Worm (Caenorhabditis elegans): ENCODE data around the gene srh-67.

Gene srh-67

DNA sequence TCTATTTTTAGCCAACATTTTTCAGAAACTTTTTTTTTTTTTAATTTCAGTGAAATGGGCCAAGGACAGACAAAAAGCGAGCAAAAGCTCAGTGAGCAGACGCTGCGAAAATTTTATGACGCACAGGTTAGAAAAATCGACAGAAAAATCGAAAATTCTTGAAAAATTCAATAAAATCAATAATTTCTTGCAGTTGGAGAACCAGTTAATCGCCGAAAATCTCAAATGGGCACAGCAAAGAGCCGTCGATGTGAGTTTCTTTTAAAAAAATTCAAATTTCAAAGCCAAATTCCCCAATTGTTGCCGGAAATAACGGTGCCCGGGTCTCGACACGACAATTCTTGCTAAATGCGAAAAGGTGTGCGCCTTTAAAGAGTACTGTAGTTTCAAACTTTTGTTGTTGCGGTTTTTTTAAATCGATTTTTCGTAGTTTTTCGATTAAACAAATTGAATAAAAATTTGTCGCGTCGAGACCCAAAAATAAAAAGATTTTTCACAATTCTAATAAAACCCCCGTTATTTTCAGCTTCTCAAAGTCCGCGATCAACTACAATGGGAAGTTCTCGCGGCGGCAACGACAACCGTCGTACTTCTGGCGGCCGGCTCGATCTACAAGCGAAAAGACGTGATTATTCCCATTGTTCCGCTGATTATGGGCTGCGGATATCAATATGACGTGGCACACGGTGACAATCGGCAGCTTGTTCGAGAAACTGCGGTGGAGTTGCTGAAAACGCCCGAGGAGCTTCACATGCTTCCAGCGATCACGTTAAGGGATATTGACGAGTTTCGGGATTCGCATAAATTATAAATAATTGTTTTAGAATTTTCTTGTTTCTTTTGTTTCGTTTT is 47.9 kb upstream of the srh-67 start, which contains the start of gene tag-280:
TSS of gene tag-280 (plus strand) at position 51 of the 852 bp plus-strand sequence.
- TF ChIP-seq nhr-67 (tag; optimal IDR thresholded peaks at IDR 0.05): no peak
- TF ChIP-seq unc-39 (tag; optimal IDR thresholded peaks at IDR 0.05): no peak
- TF ChIP-seq fkh-10 (GFP tag; optimal IDR thresholded peaks at IDR 0.05): no peak
- TF ChIP-seq ceh-28 (tag; optimal IDR thresholded peaks at IDR 0.05): no peak
- TF ChIP-seq fos-1 (tag; optimal IDR thresholded peaks at IDR 0.05): no peak
- TF ChIP-seq unc-62 (GFP tag; optimal IDR thresholded peaks at IDR 0.05): no peak
- TF ChIP-seq ZK546.5 (tag; optimal IDR thresholded peaks at IDR 0.05): no peak
- TF ChIP-seq elt-2 (tag; optimal IDR thresholded peaks at IDR 0.05): no peak
- no peak for TF ChIP-seq pqm-1 (tag; optimal IDR thresholded peaks at IDR 0.05)
- no peak for TF ChIP-seq mdl-1 (tag; optimal IDR thresholded peaks at IDR 0.05)
- TF ChIP-seq egl-27 (tag; optimal IDR thresholded peaks at IDR 0.05): no peak
- TF ChIP-seq lin-39 (tag; optimal IDR thresholded peaks at IDR 0.05): no peak
- no peak for TF ChIP-seq lsy-12 (tag; optimal IDR thresholded peaks at IDR 0.05)

DNA sequence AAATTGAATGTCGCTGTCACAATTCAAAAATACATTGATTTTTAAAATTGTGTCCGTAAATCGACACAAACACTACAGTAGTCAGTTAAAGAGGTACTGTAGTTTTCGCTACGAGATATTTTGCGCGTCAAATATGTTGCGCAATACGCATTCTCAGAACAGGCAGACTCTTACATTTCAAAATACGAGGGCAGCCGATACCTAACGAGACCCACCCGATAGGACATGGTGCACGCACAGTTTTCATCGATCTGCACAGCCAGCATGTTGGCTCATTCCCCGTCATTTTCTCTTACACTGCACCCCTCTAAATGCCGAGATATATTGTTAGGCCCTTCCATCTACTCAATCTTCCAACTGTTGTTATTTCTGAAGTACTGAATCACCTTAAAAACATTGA is 46.5 kb upstream of the srh-67 start, which contains the start of gene F15A4.2:
TSS of gene F15A4.2 (plus strand) at position 301 of the 400 bp plus-strand sequence.
- no peak for TF ChIP-seq mml-1 (tag; optimal IDR thresholded peaks at IDR 0.05)
- TF ChIP-seq aly-2 (tag; optimal IDR thresholded peaks at IDR 0.05): no peak
- no peak for TF ChIP-seq fkh-2 (tag; optimal IDR thresholded peaks at IDR 0.05)
- no peak for TF ChIP-seq lsy-12 (tag; optimal IDR thresholded peaks at IDR 0.05)
- TF ChIP-seq nhr-77 (tag; optimal IDR thresholded peaks at IDR 0.05): no peak
- TF ChIP-seq elt-3 (tag; optimal IDR thresholded peaks at IDR 0.05): no peak
- TF ChIP-seq hmg-11 (tag; optimal IDR thresholded peaks at IDR 0.05): no peak
- TF ChIP-seq skn-1 (tag; optimal IDR thresholded peaks at IDR 0.05): no peak
- TF ChIP-seq unc-39 (tag; optimal IDR thresholded peaks at IDR 0.05): no peak
- TF ChIP-seq snpc-4 (tag; optimal IDR thresholded peaks at IDR 0.05): no peak
- TF ChIP-seq nhr-25 (tag; optimal IDR thresholded peaks at IDR 0.05): no peak
- no peak for TF ChIP-seq nhr-43 (tag; optimal IDR thresholded peaks at IDR 0.05; ENCODE audit: poor library complexity, severe bottlenecking)
- no peak for TF ChIP-seq unc-62 (GFP tag; optimal IDR thresholded peaks at IDR 0.05)
- no peak for TF ChIP-seq ztf-4 (tag; optimal IDR thresholded peaks at IDR 0.05)
- no peak for TF ChIP-seq eor-1 (tag; optimal IDR thresholded peaks at IDR 0.05)
- no peak for TF ChIP-seq elt-2 (tag; optimal IDR thresholded peaks at IDR 0.05)

DNA sequence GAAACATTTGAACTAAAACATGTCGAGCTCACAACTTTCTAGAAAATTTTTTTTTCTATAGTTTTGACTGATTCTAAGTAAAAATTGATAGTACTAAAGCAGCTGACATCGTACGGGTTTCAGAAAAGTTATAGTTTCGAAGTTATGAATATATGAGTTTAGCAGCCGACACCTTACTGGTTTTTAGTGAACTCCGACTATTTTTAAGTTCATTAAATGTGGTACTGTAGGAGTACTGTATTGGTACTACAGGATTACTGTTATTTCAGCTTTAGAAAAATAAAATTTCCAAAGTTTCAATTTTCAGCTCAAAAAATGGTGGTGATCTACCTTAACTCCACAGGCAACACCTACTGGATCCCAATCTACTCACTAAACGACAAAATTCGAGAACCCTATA is 43.2 kb upstream of the srh-67 start, which contains the start of gene sre-37:
TSS of gene sre-37 (plus strand) at position 301 of the 400 bp plus-strand sequence.
- TF ChIP-seq nhr-77 (tag; optimal IDR thresholded peaks at IDR 0.05) (no peak), fkh-2 (tag; optimal IDR thresholded peaks at IDR 0.05) (no peak), fkh-10 (GFP tag; optimal IDR thresholded peaks at IDR 0.05) (no peak), nhr-25 (tag; optimal IDR thresholded peaks at IDR 0.05) (no peak), egl-27 (tag; optimal IDR thresholded peaks at IDR 0.05) (no peak), nhr-12 (tag; optimal IDR thresholded peaks at IDR 0.05) (no peak), elt-1 (tag; optimal IDR thresholded peaks at IDR 0.05) (no peak), skn-1 (tag; optimal IDR thresholded peaks at IDR 0.05) (no peak), jun-1 (tag; optimal IDR thresholded peaks at IDR 0.05) (no peak), fos-1 (tag; optimal IDR thresholded peaks at IDR 0.05) (no peak), ceh-16 (tag; optimal IDR thresholded peaks at IDR 0.05) (no peak), aly-2 (tag; optimal IDR thresholded peaks at IDR 0.05) (no peak), nhr-11 (tag; optimal IDR thresholded peaks at IDR 0.05) (no peak), nhr-28 (tag; optimal IDR thresholded peaks at IDR 0.05) (no peak)

DNA sequence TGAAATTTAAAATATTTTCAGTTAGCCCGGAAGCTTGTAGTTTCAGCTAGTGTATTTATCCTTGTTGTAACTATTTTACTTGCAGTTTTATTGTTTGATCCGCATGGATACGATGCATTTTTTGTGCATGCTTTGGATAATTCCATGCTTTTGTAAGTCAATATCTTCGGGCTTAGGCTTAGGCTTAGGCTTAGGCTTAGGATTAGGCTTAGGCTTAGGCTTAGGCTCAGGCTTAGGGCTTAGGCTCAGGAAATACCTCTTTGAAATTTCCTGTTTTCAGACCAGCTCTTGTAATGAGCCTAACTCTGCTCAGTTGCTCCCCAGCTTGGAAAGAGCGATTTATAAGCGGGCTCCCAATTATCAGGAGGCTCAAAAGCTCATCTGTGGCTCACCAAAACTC is 41.7 kb upstream of the srh-67 start, which contains the start of gene srg-16:
TSS of gene srg-16 (plus strand) at position 87 of the 400 bp plus-strand sequence.
- no peak for TF ChIP-seq nhr-23 (tag; optimal IDR thresholded peaks at IDR 0.05)
- no peak for TF ChIP-seq lin-39 (tag; optimal IDR thresholded peaks at IDR 0.05)
- TF ChIP-seq pqm-1 (tag; optimal IDR thresholded peaks at IDR 0.05): no peak
- no peak for TF ChIP-seq snpc-4 (tag; optimal IDR thresholded peaks at IDR 0.05)
- no peak for TF ChIP-seq nhr-25 (tag; optimal IDR thresholded peaks at IDR 0.05)
- no peak for TF ChIP-seq sea-2 (GFP tag; optimal IDR thresholded peaks at IDR 0.05)

Data from whole organism, L3 larva.